Worm (Caenorhabditis elegans) whole organism, L2 larva: ENCODE data around the gene str-254.

ENCODE experiments used
- Y55F3AM.14 ChIP-seq: fragments of 200-800 bp; sonication (Bioruptor generic); optimal IDR thresholded peaks from 2 replicates; lab custom pipeline; 2018; ENCODE audit warnings: mild to moderate bottlenecking, missing genetic modification characterization, missing compliant biosample characterization
- ZK546.5 ChIP-seq: sonication (generic microtip); optimal IDR thresholded peaks from 2 replicates; lab custom pipeline; 2017; ENCODE audit warnings: missing biosample characterization, missing genetic modification characterization
- alr-1 ChIP-seq: fragments of 150-350 bp; optimal IDR thresholded peaks from 2 replicates; lab custom pipeline; 2014; ENCODE audit warnings: missing biosample characterization, missing genetic modification characterization
- egl-27 ChIP-seq: sonication (generic microtip); optimal IDR thresholded peaks from 3 replicates; lab custom pipeline; 2017; ENCODE audit warnings: missing biosample characterization, missing genetic modification reagents, missing genetic modification characterization
- elt-1 ChIP-seq: fragments of 150-350 bp; optimal IDR thresholded peaks from 2 replicates; lab custom pipeline; 2014; ENCODE audit warnings: missing biosample characterization, missing genetic modification characterization
- gmeb-1 ChIP-seq: fragments of 150-350 bp; optimal IDR thresholded peaks from 2 replicates; lab custom pipeline; 2014; ENCODE audit warnings: missing biosample characterization, missing genetic modification characterization
- lin-11 ChIP-seq: fragments of 150-350 bp; sonication (generic microtip); optimal IDR thresholded peaks from 2 replicates; lab custom pipeline; 2014; ENCODE audit warnings: missing biosample characterization, missing genetic modification characterization, inconsistent platforms, mixed read lengths
- mab-5 ChIP-seq: fragments of 150-350 bp; optimal IDR thresholded peaks from 2 replicates; lab custom pipeline; 2014; ENCODE audit warnings: missing biosample characterization, missing genetic modification characterization
- nhr-11 ChIP-seq: fragments of 150-350 bp; optimal IDR thresholded peaks from 2 replicates; lab custom pipeline; 2014; ENCODE audit warnings: missing biosample characterization, missing genetic modification characterization
- nhr-21 ChIP-seq: fragments of 150-350 bp; optimal IDR thresholded peaks from 2 replicates; lab custom pipeline; 2014; ENCODE audit warnings: missing biosample characterization, missing genetic modification characterization
- nhr-6 ChIP-seq: fragments of 150-350 bp; optimal IDR thresholded peaks from 2 replicates; lab custom pipeline; 2014; ENCODE audit warnings: missing biosample characterization, missing genetic modification characterization
- peb-1 ChIP-seq: fragments of 150-350 bp; optimal IDR thresholded peaks from 2 replicates; lab custom pipeline; 2014; ENCODE audit warnings: missing biosample characterization, missing genetic modification characterization
- skn-1 ChIP-seq: sonication (generic microtip); optimal IDR thresholded peaks from 2 replicates; lab custom pipeline; 2017; ENCODE audit warnings: missing biosample characterization, missing genetic modification characterization
- zag-1 ChIP-seq: fragments of 150-350 bp; optimal IDR thresholded peaks from 2 replicates; lab custom pipeline; 2014; ENCODE audit warnings: missing biosample characterization, missing genetic modification characterization
- ztf-1 ChIP-seq: fragments of 200-800 bp; sonication (Bioruptor generic); conservative IDR thresholded peaks from 2 replicates; pipeline ENCODE4 v1.3.6; 2022; ENCODE audit warnings: missing genetic modification characterization, missing compliant biosample characterization
- ztf-11 ChIP-seq: sonication (generic microtip); optimal IDR thresholded peaks from 2 replicates; lab custom pipeline; 2017; ENCODE audit warnings: missing biosample characterization, missing genetic modification characterization
- ztf-4 ChIP-seq: fragments of 150-350 bp; optimal IDR thresholded peaks from 2 replicates; lab custom pipeline; 2014; ENCODE audit warnings: missing biosample characterization, missing genetic modification characterization

str-254 gene

DNA sequence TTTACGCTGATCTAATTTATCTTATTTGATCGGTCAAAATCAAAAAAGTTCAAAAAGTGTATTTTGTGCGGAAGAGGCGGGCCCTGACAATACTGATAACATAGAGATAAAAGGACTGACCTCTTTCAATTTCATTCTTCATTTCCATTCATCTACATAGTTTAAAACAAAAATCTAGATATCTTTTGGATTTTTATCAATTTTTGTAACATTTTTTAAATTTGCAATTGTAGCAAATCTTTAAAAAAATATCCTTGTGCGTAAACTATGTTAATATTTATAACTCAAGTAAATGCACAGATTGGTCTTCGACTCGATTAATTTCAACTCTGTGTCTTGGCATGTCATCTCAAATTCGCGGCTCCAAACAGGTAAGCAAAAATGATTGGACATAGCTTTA lies 49.7 kb downstream of the str-254 start, which contains the start of gene argk-1:
TSS of gene argk-1 (plus strand) at position 301 of the 400 bp plus-strand sequence.
- TF ChIP-seq nhr-6 (no peak), skn-1 (tag; lab: Kevin White, UChicago) (no peak), ztf-4 (tag; lab: Kevin White, UChicago) (no peak), lin-11 (tag; lab: Kevin White, UChicago) (no peak), peb-1 (tag; lab: Kevin White, UChicago) (no peak), elt-1 (tag; lab: Kevin White, UChicago) (no peak), egl-27 (tag; lab: Kevin White, UChicago) (no peak), alr-1 (no peak), nhr-11 (tag; lab: Kevin White, UChicago) (no peak), ztf-11 (tag; lab: Kevin White, UChicago) (no peak), zag-1 (tag; lab: Kevin White, UChicago) (no peak), ZK546.5 (tag; lab: Kevin White, UChicago) (no peak), Y55F3AM.14 (GFP tag; lab: Kevin White, UChicago) (no peak), ztf-1 (no peak), gmeb-1 (tag; lab: Kevin White, UChicago) (no peak), mab-5 (tag; lab: Kevin White, UChicago) (no peak), nhr-21 (no peak)
